Worm (Caenorhabditis elegans): ENCODE data around the gene adal-1.
A peak's percentile ranks its signal among the peaks of the same experiment; 100 is the strongest.

- TF ChIP-seq blmp-1 (tag; optimal IDR thresholded peaks at IDR 0.05) (peak; percentile 80), nhr-11 (tag; optimal IDR thresholded peaks at IDR 0.05) (no peak), snpc-4 (tag; optimal IDR thresholded peaks at IDR 0.05) (no peak), ama-1 (optimal IDR thresholded peaks at IDR 0.05) (no peak)
Observed at ce11 chrII:6891838-6892237, 1.6 kb downstream of the adal-1 start.

All from whole organism, L1 larva.